Fruit fly (Drosophila melanogaster) whole organism, embryonic: ENCODE data around the gene mRpL35.

Source experiments
- Abd-B ChIP-seq: fragments of 200-800 bp; sonication (Bioruptor generic); optimal IDR thresholded peaks from 2 replicates; lab custom pipeline; 2018; ENCODE audit warnings: missing biosample characterization, mild to moderate bottlenecking, missing genetic modification characterization, moderate library complexity
- Bdp1 ChIP-seq: fragments of 200-800 bp; sonication (Bioruptor generic); optimal IDR thresholded peaks from 3 replicates; lab custom pipeline; 2016; ENCODE audit warnings: missing biosample characterization, missing genetic modification characterization
- CG10147 ChIP-seq: fragments of 200-800 bp; sonication (Bioruptor generic); optimal IDR thresholded peaks from 2 replicates; lab custom pipeline; 2019; ENCODE audit warnings: missing biosample characterization, mild to moderate bottlenecking, missing genetic modification characterization, moderate library complexity
- CG11696 ChIP-seq: fragments of 200-800 bp; sonication (Bioruptor generic); IDR thresholded peaks from 2 replicates; pipeline ENCODE4 v1.3.6; 2022; ENCODE audit warnings: missing biosample characterization, missing genetic modification characterization
- CG12155 ChIP-seq: fragments of 200-800 bp; sonication (Bioruptor generic); optimal IDR thresholded peaks from 3 replicates; lab custom pipeline; 2016; ENCODE audit warnings: missing biosample characterization, missing genetic modification characterization
- CG12219 ChIP-seq: fragments of 200-800 bp; sonication (Bioruptor generic); optimal IDR thresholded peaks from 3 replicates; lab custom pipeline; 2018; ENCODE audit warnings: missing biosample characterization, mild to moderate bottlenecking, missing genetic modification characterization
- CG12391 ChIP-seq: fragments of 200-800 bp; sonication (Bioruptor generic); optimal IDR thresholded peaks from 3 replicates; lab custom pipeline; 2018; ENCODE audit warnings: missing biosample characterization, mild to moderate bottlenecking, missing genetic modification characterization, moderate library complexity
- CG14050 ChIP-seq: fragments of 200-800 bp; sonication (Bioruptor generic); IDR thresholded peaks from 3 replicates; pipeline ENCODE4 v1.3.6; 2022; ENCODE audit warnings: missing biosample characterization, missing genetic modification characterization
- CG14965 ChIP-seq: fragments of 200-800 bp; sonication (Bioruptor generic); optimal IDR thresholded peaks from 2 replicates; lab custom pipeline; 2016; ENCODE audit warnings: missing biosample characterization, missing genetic modification characterization, borderline replicate concordance
- CG15601 ChIP-seq: fragments of 200-800 bp; sonication (Bioruptor generic); optimal IDR thresholded peaks from 3 replicates; lab custom pipeline; 2019; ENCODE audit warnings: missing biosample characterization, mild to moderate bottlenecking, missing genetic modification characterization, moderate library complexity
- CG17568 ChIP-seq: fragments of 200-800 bp; sonication (Bioruptor generic); optimal IDR thresholded peaks from 2 replicates; lab custom pipeline; 2018; ENCODE audit warnings: missing biosample characterization, mild to moderate bottlenecking, missing genetic modification characterization, moderate library complexity
- CG2116 ChIP-seq: fragments of 200-800 bp; sonication (Bioruptor generic); optimal IDR thresholded peaks from 3 replicates; lab custom pipeline; 2018; ENCODE audit warnings: missing biosample characterization, mild to moderate bottlenecking, missing genetic modification characterization
- CG31224 ChIP-seq: fragments of 200-800 bp; sonication (Bioruptor generic); IDR thresholded peaks from 2 replicates; pipeline ENCODE4 v1.3.6; 2022; ENCODE audit warnings: missing biosample characterization, missing genetic modification characterization
- CG33557 ChIP-seq: fragments of 200-800 bp; sonication (Bioruptor generic); optimal IDR thresholded peaks from 2 replicates; lab custom pipeline; 2019; ENCODE audit warnings: missing biosample characterization, mild to moderate bottlenecking, missing genetic modification characterization, moderate library complexity
- CG3726 ChIP-seq: fragments of 200-800 bp; sonication (Bioruptor generic); IDR thresholded peaks from 3 replicates; pipeline ENCODE4, ENCODE4 v1.3.6; 2022; ENCODE audit warnings: missing biosample characterization, missing genetic modification characterization
- CG3995 ChIP-seq: fragments of 200-800 bp; sonication (Bioruptor generic); optimal IDR thresholded peaks from 3 replicates; lab custom pipeline; 2016; ENCODE audit warnings: missing biosample characterization, missing genetic modification characterization
- CG4404 ChIP-seq: fragments of 200-800 bp; sonication (Bioruptor generic); IDR thresholded peaks from 2 replicates; pipeline ENCODE4 v1.3.6; 2022; ENCODE audit warnings: missing biosample characterization, missing genetic modification characterization
- CG6654 ChIP-seq: fragments of 200-800 bp; sonication (Bioruptor generic); optimal IDR thresholded peaks from 2 replicates; lab custom pipeline; 2017; ENCODE audit warnings: missing biosample characterization, mild to moderate bottlenecking, missing genetic modification characterization
- CG7987 ChIP-seq: fragments of 200-800 bp; sonication (Bioruptor generic); optimal IDR thresholded peaks from 2 replicates; lab custom pipeline; 2018; ENCODE audit warnings: missing biosample characterization, mild to moderate bottlenecking, missing genetic modification characterization, moderate library complexity
- CG9797 ChIP-seq: fragments of 200-800 bp; sonication (Bioruptor generic); optimal IDR thresholded peaks from 3 replicates; lab custom pipeline; 2018; ENCODE audit warnings: missing biosample characterization, mild to moderate bottlenecking, missing genetic modification characterization
- Hey ChIP-seq: fragments of 200-800 bp; sonication (Bioruptor generic); optimal IDR thresholded peaks from 3 replicates; lab custom pipeline; 2018; ENCODE audit warnings: missing biosample characterization, mild to moderate bottlenecking, missing genetic modification characterization
- HmgZ ChIP-seq: fragments of 200-800 bp; sonication (Bioruptor generic); optimal IDR thresholded peaks from 2 replicates; lab custom pipeline; 2018; ENCODE audit warnings: missing biosample characterization, mild to moderate bottlenecking, missing genetic modification characterization
- Hsf ChIP-seq: fragments of 200-800 bp; sonication (Bioruptor generic); optimal IDR thresholded peaks from 3 replicates; lab custom pipeline; 2016; ENCODE audit warnings: missing biosample characterization, missing genetic modification characterization
- Lhr ChIP-seq: fragments of 200-800 bp; sonication (Bioruptor generic); optimal IDR thresholded peaks from 3 replicates; lab custom pipeline; 2017; ENCODE audit warnings: mild to moderate bottlenecking, missing biosample characterization, missing genetic modification reagents, missing genetic modification characterization
- Max ChIP-seq: fragments of 200-800 bp; sonication (Bioruptor generic); optimal IDR thresholded peaks from 2 replicates; lab custom pipeline; 2016; ENCODE audit warnings: missing biosample characterization, mild to moderate bottlenecking, missing genetic modification characterization
- Sry-δ ChIP-seq: fragments of 200-800 bp; sonication (Bioruptor generic); optimal IDR thresholded peaks from 2 replicates; lab custom pipeline; 2016; ENCODE audit warnings: missing biosample characterization, missing genetic modification characterization
- Taf1 ChIP-seq: fragments of 200-800 bp; sonication (Bioruptor generic); IDR thresholded peaks from 2 replicates; pipeline ENCODE4 v1.3.6; 2022; ENCODE audit warnings: missing biosample characterization, missing genetic modification characterization
- ara ChIP-seq: fragments of 200-800 bp; sonication (Bioruptor generic); IDR thresholded peaks from 2 replicates; pipeline ENCODE4 v1.3.6; 2022; ENCODE audit warnings: missing biosample characterization, missing genetic modification characterization
- bigmax ChIP-seq: fragments of 200-800 bp; sonication (Bioruptor generic); optimal IDR thresholded peaks from 2 replicates; lab custom pipeline; 2018; ENCODE audit warnings: missing biosample characterization, mild to moderate bottlenecking, missing genetic modification characterization
- cg ChIP-seq: fragments of 200-800 bp; sonication (Bioruptor generic); optimal IDR thresholded peaks from 3 replicates; lab custom pipeline; 2019; ENCODE audit warnings: missing biosample characterization, mild to moderate bottlenecking, missing genetic modification characterization, moderate library complexity
- chn ChIP-seq: fragments of 200-800 bp; sonication (Bioruptor generic); optimal IDR thresholded peaks from 2 replicates; lab custom pipeline; 2016; ENCODE audit warnings: missing biosample characterization, missing genetic modification characterization
- croc ChIP-seq: fragments of 200-800 bp; sonication (Bioruptor generic); conservative IDR thresholded peaks from 3 replicates; pipeline ENCODE4 v1.3.6; 2022; ENCODE audit warnings: missing biosample characterization, missing genetic modification characterization
- fd96Cb ChIP-seq: fragments of 200-800 bp; sonication (Bioruptor generic); optimal IDR thresholded peaks from 2 replicates; lab custom pipeline; 2018; ENCODE audit warnings: missing biosample characterization, mild to moderate bottlenecking, missing genetic modification characterization, moderate library complexity
- gfzf ChIP-seq: fragments of 200-800 bp; sonication (Bioruptor generic); optimal IDR thresholded peaks from 2 replicates; lab custom pipeline; 2016; ENCODE audit warnings: missing biosample characterization, mild to moderate bottlenecking, missing genetic modification characterization, moderate library complexity
- gsb ChIP-seq: fragments of 200-800 bp; sonication (Bioruptor generic); IDR thresholded peaks from 2 replicates; pipeline ENCODE4 v1.3.6; 2022; ENCODE audit warnings: missing biosample characterization, missing genetic modification characterization
- gsb-n ChIP-seq: fragments of 200-800 bp; sonication (Bioruptor generic); optimal IDR thresholded peaks from 3 replicates; lab custom pipeline; 2018; ENCODE audit warnings: missing biosample characterization, mild to moderate bottlenecking, missing genetic modification characterization
- her ChIP-seq: fragments of 200-800 bp; sonication (Bioruptor generic); optimal IDR thresholded peaks from 2 replicates; lab custom pipeline; 2016; ENCODE audit warnings: missing biosample characterization, missing genetic modification characterization
- hth ChIP-seq: fragments of >200 bp; optimal IDR thresholded peaks from 2 replicates; lab custom pipeline; 2017; ENCODE audit warnings: inconsistent platforms
- inv ChIP-seq: fragments of 200-800 bp; sonication (Bioruptor generic); IDR thresholded peaks from 2 replicates; pipeline ENCODE4 v1.3.6; 2022; ENCODE audit warnings: missing biosample characterization, missing genetic modification characterization; ENCODE audit not compliant: partially characterized antibody
- jumu ChIP-seq: fragments of 200-800 bp; sonication (Bioruptor generic); optimal IDR thresholded peaks from 3 replicates; lab custom pipeline; 2016; ENCODE audit warnings: missing biosample characterization, missing genetic modification characterization
- mirr ChIP-seq: fragments of 200-800 bp; sonication (Bioruptor generic); optimal IDR thresholded peaks from 3 replicates; lab custom pipeline; 2018; ENCODE audit warnings: missing biosample characterization, mild to moderate bottlenecking, missing genetic modification characterization
- pnt ChIP-seq: fragments of 200-800 bp; sonication (Bioruptor generic); optimal IDR thresholded peaks from 3 replicates; lab custom pipeline; 2016; ENCODE audit warnings: missing biosample characterization, missing genetic modification characterization
- rib ChIP-seq: fragments of 200-800 bp; sonication (Bioruptor generic); IDR thresholded peaks from 2 replicates; pipeline ENCODE4 v1.3.6; 2022; ENCODE audit warnings: missing biosample characterization, missing genetic modification characterization
- sisA ChIP-seq: fragments of 200-800 bp; sonication (Bioruptor generic); IDR thresholded peaks from 2 replicates; pipeline ENCODE4 v1.3.6; 2022; ENCODE audit warnings: missing biosample characterization, missing genetic modification characterization
- stwl ChIP-seq: fragments of 200-800 bp; sonication (Bioruptor generic); optimal IDR thresholded peaks from 3 replicates; lab custom pipeline; 2018; ENCODE audit warnings: missing biosample characterization, mild to moderate bottlenecking, missing genetic modification characterization, moderate library complexity
- trem ChIP-seq: fragments of 200-800 bp; optimal IDR thresholded peaks from 3 replicates; lab custom pipeline; 2019; ENCODE audit warnings: missing biosample characterization, mild to moderate bottlenecking, missing genetic modification characterization, moderate library complexity
- wek ChIP-seq: fragments of 200-800 bp; sonication (Bioruptor generic); optimal IDR thresholded peaks from 3 replicates; lab custom pipeline; 2018; ENCODE audit warnings: missing biosample characterization, mild to moderate bottlenecking, missing genetic modification characterization, moderate library complexity
- zen ChIP-seq: fragments of 200-800 bp; sonication (Bioruptor generic); optimal IDR thresholded peaks from 3 replicates; lab custom pipeline; 2018; ENCODE audit warnings: missing biosample characterization, mild to moderate bottlenecking, missing genetic modification characterization, moderate library complexity
- zen2 ChIP-seq: fragments of 200-800 bp; sonication (Bioruptor generic); IDR thresholded peaks from 3 replicates; pipeline ENCODE4 v1.3.6; 2022; ENCODE audit warnings: missing biosample characterization, missing genetic modification characterization; ENCODE audit not compliant: partially characterized antibody

Gene mRpL35

DNA sequence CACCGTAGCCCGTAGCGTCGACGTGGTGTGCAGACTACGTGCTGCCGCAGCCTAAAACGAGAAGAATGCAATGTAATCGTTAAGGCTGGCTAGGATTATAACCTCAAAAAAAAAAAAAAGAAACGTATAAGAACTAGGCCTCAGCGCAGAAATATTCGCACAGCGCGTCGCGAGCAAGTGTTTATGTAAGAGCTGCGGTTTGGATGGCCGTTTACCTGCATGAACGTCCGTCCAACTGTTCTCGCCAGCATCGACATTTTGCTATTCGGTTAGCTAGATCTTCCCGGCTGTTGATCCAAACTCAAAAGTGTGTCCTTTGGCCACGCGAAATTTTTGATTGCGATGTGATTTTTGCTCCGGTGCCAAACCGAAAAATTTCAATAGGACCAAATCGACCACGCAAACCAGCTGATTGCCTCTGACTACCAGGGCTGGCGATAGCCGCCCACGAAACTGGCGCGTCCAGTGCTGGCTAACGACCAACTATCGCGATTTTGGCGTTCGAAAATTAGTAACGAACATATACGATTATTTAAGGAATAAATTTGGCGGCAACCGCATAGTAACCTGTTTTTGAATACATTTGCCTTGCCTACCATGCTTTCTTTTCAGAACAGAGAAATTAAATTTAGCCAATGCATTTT, 4.4 kb upstream of the mRpL35 start, which contains the start of gene Idh3b (continued):
- peak; percentile 38 for TF ChIP-seq Lhr (GFP tag; lab: Kevin White, UChicago)
- peak; percentile 55 for TF ChIP-seq CG15601 (tag; lab: Kevin White, UChicago)
- peak; percentile 53 for TF ChIP-seq zen (tag; lab: Kevin White, UChicago)
- no peak for TF ChIP-seq Hey (tag; lab: Kevin White, UChicago)
- TF ChIP-seq Sry-δ = peak; percentile 87
- TF ChIP-seq gfzf (GFP tag; lab: Kevin White, UChicago) = peak; percentile 54
- no peak for TF ChIP-seq CG10147 (GFP tag; lab: Kevin White, UChicago)
- peak; percentile 73 for TF ChIP-seq her (GFP tag; lab: Kevin White, UChicago)
- peak; percentile 90 for TF ChIP-seq HmgZ (tag; lab: Kevin White, UChicago)
- peak; percentile 30; the same call in 1 of the 3 replicates for TF ChIP-seq croc (GFP tag; lab: Robert Waterston, UW)
- TF ChIP-seq gsb-n (tag; lab: Kevin White, UChicago) = no peak
- TF ChIP-seq CG2116 (GFP tag; lab: Kevin White, UChicago) = peak; percentile 64
- TF ChIP-seq CG4404 = peak; percentile 44; the same call in 1 of the 2 replicates
- TF ChIP-seq CG33557 (GFP tag; lab: Kevin White, UChicago) = peak; percentile 15
- peak; percentile 39 for TF ChIP-seq bigmax (GFP tag; lab: Kevin White, UChicago)
- peak; percentile 86 for TF ChIP-seq stwl (tag; lab: Kevin White, UChicago)
- peak; percentile 43; the same call in 1 of the 2 replicates for TF ChIP-seq ara (GFP tag; lab: Robert Waterston, UW)
- TF ChIP-seq pnt (GFP tag; lab: Kevin White, UChicago) = peak; percentile 33
- TF ChIP-seq CG3995 (GFP tag; lab: Kevin White, UChicago) = peak; percentile 74
- no peak for TF ChIP-seq mirr (GFP tag; lab: Kevin White, UChicago)
- TF ChIP-seq CG12219 (GFP tag; lab: Kevin White, UChicago) = peak; percentile 5
- TF ChIP-seq chn = peak; percentile 74
- peak; percentile 94 for TF ChIP-seq zen2
- no peak for TF ChIP-seq cg (GFP tag; lab: Kevin White, UChicago)
- TF ChIP-seq CG11696 = no peak
- TF ChIP-seq Taf1 = no peak
- no peak for TF ChIP-seq hth
- TF ChIP-seq sisA (GFP tag; lab: Robert Waterston, UW) = no peak; the same call in 1 of the 2 replicates
- TF ChIP-seq CG12391 (tag; lab: Kevin White, UChicago) = peak; percentile 64
- TF ChIP-seq CG3726 (GFP tag; lab: Robert Waterston, UW) = no peak
- no peak for TF ChIP-seq fd96Cb (tag; lab: Kevin White, UChicago)
- TF ChIP-seq CG17568 (GFP tag; lab: Kevin White, UChicago) = no peak
- no peak for TF ChIP-seq wek (GFP tag; lab: Kevin White, UChicago)
- TF ChIP-seq CG31224 (GFP tag; lab: Robert Waterston, UW) = peak; percentile 43; the same call in 1 of the 2 replicates
- TF ChIP-seq CG7987 (GFP tag; lab: Kevin White, UChicago) = no peak
- TF ChIP-seq jumu (GFP tag; lab: Kevin White, UChicago) = peak; percentile 73
- peak; percentile 48; the same call in 2 of the 3 replicates for TF ChIP-seq CG14050
- TF ChIP-seq CG6654 (GFP tag; lab: Kevin White, UChicago) = no peak
- TF ChIP-seq Bdp1 (GFP tag; lab: Kevin White, UChicago) = peak; percentile 54
- peak; percentile 93 for TF ChIP-seq inv (GFP tag; lab: Robert Waterston, UW)
- no peak for TF ChIP-seq gsb (GFP tag; lab: Robert Waterston, UW)
- 0 out of 2 replicates have a peak, but pooled peaks have one; percentile 57 for TF ChIP-seq rib (GFP tag; lab: Robert Waterston, UW)
- peak; percentile 71 for TF ChIP-seq Hsf (GFP tag; lab: Kevin White, UChicago)
- peak; percentile 68 for TF ChIP-seq CG12155
- TF ChIP-seq trem (tag; lab: Kevin White, UChicago) = peak; percentile 74
- peak; percentile 70 for TF ChIP-seq CG9797 (GFP tag; lab: Kevin White, UChicago)
- no peak for TF ChIP-seq Abd-B (GFP tag; lab: Kevin White, UChicago)
- peak; percentile 63 for TF ChIP-seq Max (GFP tag; lab: Kevin White, UChicago)
- TF ChIP-seq CG14965 (GFP tag; lab: Kevin White, UChicago) = no peak
